Worm (Caenorhabditis elegans): ENCODE measurements around the gene tyr-2.

ce11 chrIII:13759691-13760090 lies 15.7 kb downstream of the tyr-2 start:
- no peak for TF ChIP-seq ztf-23 (GFP tag; IDR thresholded peaks at IDR 0.05)
- TF ChIP-seq ztf-29 (GFP tag; IDR thresholded peaks at IDR 0.05) = no peak
- no peak for TF ChIP-seq cog-1 (tag; optimal IDR thresholded peaks at IDR 0.05)
- TF ChIP-seq klf-2 (GFP tag; conservative IDR thresholded peaks at IDR 0.05) = no peak
- TF ChIP-seq med-1 (GFP tag; optimal IDR thresholded peaks at IDR 0.05; ENCODE audit: insufficient read depth) = no peak
- no peak for TF ChIP-seq flt-1 (GFP tag; IDR thresholded peaks at IDR 0.05)

Data from whole organism, midembryonic.